Fruit fly (Drosophila melanogaster) Kc167 (cell line): ENCODE data around the gene bbx.

Experiments used
- Myc ChIP-seq: fragments of >200 bp; optimal IDR thresholded peaks from 2 replicates; lab custom pipeline; 2017; ENCODE audit warnings: missing external identifiers
- Sin3A ChIP-seq: fragments of >200 bp; optimal IDR thresholded peaks from 2 replicates; lab custom pipeline; 2018; ENCODE audit warnings: missing external identifiers
- h ChIP-seq: fragments of >200 bp; optimal IDR thresholded peaks from 3 replicates; lab custom pipeline; 2018; ENCODE audit warnings: missing external identifiers
- insv ChIP-seq: fragments of >200 bp; optimal IDR thresholded peaks from 3 replicates; lab custom pipeline; 2018; ENCODE audit warnings: missing external identifiers
- psq ChIP-seq: fragments of >200 bp; optimal IDR thresholded peaks from 2 replicates; lab custom pipeline; 2017; ENCODE audit warnings: missing external identifiers
- ttk ChIP-seq: sonication (Bioruptor generic); optimal IDR thresholded peaks from 2 replicates; lab custom pipeline; 2017; ENCODE audit warnings: missing external identifiers

- TF ChIP-seq h (lab: Kevin White, UChicago), result no peak
- no peak for TF ChIP-seq Sin3A (lab: Kevin White, UChicago)
- TF ChIP-seq insv (lab: Kevin White, UChicago), result no peak
- TF ChIP-seq ttk (lab: Kevin White, UChicago), result no peak
- TF ChIP-seq psq, result no peak
- no peak for TF ChIP-seq Myc (lab: Kevin White, UChicago)
These were observed 24.9 kb downstream of the bbx start, which contains the start of gene Ddx56 for dm6 chrX:21387695-21388094.
